Worm (Caenorhabditis elegans) whole organism, L2 larva: ENCODE results near the gene C05E11.2.
A peak's percentile ranks its signal among the peaks of the same experiment; 100 is the strongest.

Experiments
- C34F6.9 ChIP-seq: fragments of 150-350 bp; optimal IDR thresholded peaks from 2 replicates; lab custom pipeline; 2014; ENCODE audit warnings: missing biosample characterization, missing genetic modification characterization
- F13H6.1 ChIP-seq: sonication (generic microtip); optimal IDR thresholded peaks from 2 replicates; lab custom pipeline; 2016; ENCODE audit warnings: missing genetic modification characterization, missing compliant biosample characterization
- R02D3.7 ChIP-seq: fragments of 150-350 bp; optimal IDR thresholded peaks from 2 replicates; lab custom pipeline; 2014; ENCODE audit warnings: missing biosample characterization, missing genetic modification characterization
- ZK546.5 ChIP-seq: sonication (generic microtip); optimal IDR thresholded peaks from 2 replicates; lab custom pipeline; 2017; ENCODE audit warnings: missing biosample characterization, missing genetic modification characterization
- alr-1 ChIP-seq: fragments of 150-350 bp; optimal IDR thresholded peaks from 2 replicates; lab custom pipeline; 2014; ENCODE audit warnings: missing biosample characterization, missing genetic modification characterization
- aly-2 ChIP-seq: fragments of 150-350 bp; optimal IDR thresholded peaks from 2 replicates; lab custom pipeline; 2014; ENCODE audit warnings: missing biosample characterization, missing genetic modification characterization
- ama-1 ChIP-seq: fragments of 150-350 bp; optimal IDR thresholded peaks from 2 replicates; lab custom pipeline; 2018; ENCODE audit warnings: inconsistent platforms
- blmp-1 ChIP-seq: sonication (generic microtip); optimal IDR thresholded peaks from 2 replicates; lab custom pipeline; 2017; ENCODE audit warnings: missing genetic modification characterization, mild to moderate bottlenecking, missing compliant biosample characterization, antibody characterized with exemption, moderate library complexity; ENCODE audit not compliant: insufficient read depth
- ceh-16 ChIP-seq: fragments of 150-350 bp; optimal IDR thresholded peaks from 2 replicates; lab custom pipeline; 2014; ENCODE audit warnings: missing biosample characterization, missing genetic modification characterization
- ceh-82 ChIP-seq: fragments of 150-350 bp; optimal IDR thresholded peaks from 2 replicates; lab custom pipeline; 2014; ENCODE audit warnings: missing biosample characterization, missing genetic modification characterization
- crh-2 ChIP-seq: sonication (generic microtip); optimal IDR thresholded peaks from 2 replicates; lab custom pipeline; 2017; ENCODE audit warnings: missing biosample characterization, missing genetic modification characterization
- dmd-4 ChIP-seq: sonication (generic microtip); optimal IDR thresholded peaks from 2 replicates; lab custom pipeline; 2017; ENCODE audit warnings: missing biosample characterization, missing genetic modification characterization
- egl-27 ChIP-seq: sonication (generic microtip); optimal IDR thresholded peaks from 3 replicates; lab custom pipeline; 2017; ENCODE audit warnings: missing biosample characterization, missing genetic modification reagents, missing genetic modification characterization
- elt-1 ChIP-seq: fragments of 150-350 bp; optimal IDR thresholded peaks from 2 replicates; lab custom pipeline; 2014; ENCODE audit warnings: missing biosample characterization, missing genetic modification characterization
- elt-3 ChIP-seq: sonication (generic microtip); optimal IDR thresholded peaks from 2 replicates; lab custom pipeline; 2017; ENCODE audit warnings: missing biosample characterization, missing genetic modification characterization
- fos-1 ChIP-seq: fragments of 150-350 bp; optimal IDR thresholded peaks from 2 replicates; lab custom pipeline; 2014; ENCODE audit warnings: missing biosample characterization, missing genetic modification characterization
- gmeb-1 ChIP-seq: fragments of 150-350 bp; optimal IDR thresholded peaks from 2 replicates; lab custom pipeline; 2014; ENCODE audit warnings: missing biosample characterization, missing genetic modification characterization
- lin-11 ChIP-seq: fragments of 150-350 bp; sonication (generic microtip); optimal IDR thresholded peaks from 2 replicates; lab custom pipeline; 2014; ENCODE audit warnings: missing biosample characterization, missing genetic modification characterization, inconsistent platforms, mixed read lengths
- lin-13 ChIP-seq: fragments of 150-350 bp; optimal IDR thresholded peaks from 2 replicates; lab custom pipeline; 2014; ENCODE audit warnings: missing biosample characterization, missing genetic modification reagents, missing genetic modification characterization
- lsy-2 ChIP-seq, 2 experiments: fragments of 150-350 bp in 1 of 2; sonication (generic microtip) in 1 of 2; optimal IDR thresholded peaks; 2 replicates each; lab custom pipeline; 2014 to 2017; ENCODE audit warnings: missing biosample characterization in 2 of 2, missing genetic modification characterization in 2 of 2
- mdl-1 ChIP-seq, 2 experiments: fragments of 150-350 bp in 1 of 2; sonication (generic microtip) in 1 of 2; optimal IDR thresholded peaks; 2 replicates each; lab custom pipeline; 2017; ENCODE audit warnings: missing biosample characterization in 2 of 2, missing genetic modification characterization in 2 of 2
- nhr-129 ChIP-seq: fragments of 150-350 bp; optimal IDR thresholded peaks from 2 replicates; lab custom pipeline; 2014; ENCODE audit warnings: missing biosample characterization, missing genetic modification characterization
- nhr-23 ChIP-seq: fragments of 150-350 bp; optimal IDR thresholded peaks from 2 replicates; lab custom pipeline; 2014; ENCODE audit warnings: missing biosample characterization, missing genetic modification reagents, missing genetic modification characterization
- nhr-25 ChIP-seq: fragments of 150-350 bp; sonication (generic microtip); optimal IDR thresholded peaks from 3 replicates; lab custom pipeline; 2014; ENCODE audit warnings: missing biosample characterization, missing genetic modification characterization
- nhr-77 ChIP-seq: fragments of 150-350 bp; optimal IDR thresholded peaks from 2 replicates; lab custom pipeline; 2014; ENCODE audit warnings: missing biosample characterization, missing genetic modification characterization
- peb-1 ChIP-seq: fragments of 150-350 bp; optimal IDR thresholded peaks from 2 replicates; lab custom pipeline; 2014; ENCODE audit warnings: missing biosample characterization, missing genetic modification characterization
- skn-1 ChIP-seq: sonication (generic microtip); optimal IDR thresholded peaks from 2 replicates; lab custom pipeline; 2017; ENCODE audit warnings: missing biosample characterization, missing genetic modification characterization
- sma-9 ChIP-seq, 2 experiments: fragments of 150-350 bp in 1 of 2; sonication (generic microtip) in 1 of 2; optimal IDR thresholded peaks; 2 replicates each; lab custom pipeline; 2014 to 2016; ENCODE audit warnings: missing genetic modification characterization in 2 of 2, mild to moderate bottlenecking in 1 of 2, missing biosample characterization in 1 of 2, missing compliant biosample characterization in 1 of 2, missing genetic modification reagents in 1 of 2, moderate library complexity in 1 of 2
- snpc-4 ChIP-seq: fragments of 150-350 bp; optimal IDR thresholded peaks from 2 replicates; lab custom pipeline; 2014; ENCODE audit warnings: missing biosample characterization, missing genetic modification characterization
- unc-39 ChIP-seq: fragments of 150-350 bp; optimal IDR thresholded peaks from 2 replicates; lab custom pipeline; 2014; ENCODE audit warnings: missing biosample characterization, missing genetic modification characterization
- unc-55 ChIP-seq: fragments of 150-350 bp; sonication (generic microtip); optimal IDR thresholded peaks from 3 replicates; lab custom pipeline; 2014; ENCODE audit warnings: missing biosample characterization, missing genetic modification reagents, missing genetic modification characterization
- unc-62 ChIP-seq: fragments of 150-350 bp; optimal IDR thresholded peaks from 2 replicates; lab custom pipeline; 2014; ENCODE audit warnings: missing biosample characterization, missing genetic modification reagents, missing genetic modification characterization
- ztf-11 ChIP-seq: sonication (generic microtip); optimal IDR thresholded peaks from 2 replicates; lab custom pipeline; 2017; ENCODE audit warnings: missing biosample characterization, missing genetic modification characterization
- ztf-4 ChIP-seq: fragments of 150-350 bp; optimal IDR thresholded peaks from 2 replicates; lab custom pipeline; 2014; ENCODE audit warnings: missing biosample characterization, missing genetic modification characterization

Gene C05E11.2

DNA sequence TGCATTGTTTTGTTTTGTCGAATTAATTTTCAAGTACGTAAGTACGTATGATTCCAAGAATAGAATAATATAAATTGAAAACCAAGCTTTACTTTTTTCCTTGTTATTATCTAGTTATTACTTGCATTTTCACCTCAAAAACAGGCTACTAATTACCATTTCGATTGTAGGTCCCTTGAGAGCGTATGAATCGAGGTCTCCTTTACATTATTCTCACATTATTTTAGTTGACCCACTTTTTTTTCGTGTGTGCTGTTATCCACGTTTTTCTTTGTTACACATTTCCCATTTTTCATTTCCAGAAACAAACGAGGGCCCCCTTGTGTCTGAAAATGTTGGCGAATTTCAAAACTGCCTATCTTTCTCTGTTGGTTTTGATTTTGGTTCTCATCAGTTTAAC, 24.9 kb upstream of the C05E11.2 start, which contains the start of gene C05E11.6:
C05E11.6 (plus strand) TSS at position 301 of the 400 bp plus-strand sequence.
- no peak for TF ChIP-seq unc-62 (GFP tag; lab: Kevin White, UChicago)
- no peak for TF ChIP-seq sma-9 (GFP tag; optimal IDR thresholded peaks at IDR 0.05; lab: Kevin White, UChicago)
- no peak for TF ChIP-seq sma-9 (tag; optimal IDR thresholded peaks at IDR 0.05; lab: Kevin White, UChicago)
- no peak for TF ChIP-seq lsy-2 (tag; optimal IDR thresholded peaks at IDR 0.05; lab: Kevin White, UChicago)
- TF ChIP-seq fos-1, result no peak
- no peak for TF ChIP-seq ceh-16 (tag; lab: Kevin White, UChicago)
- no peak for TF ChIP-seq crh-2
- TF ChIP-seq ZK546.5 (tag; lab: Kevin White, UChicago), result no peak
- no peak for TF ChIP-seq unc-55

DNA sequence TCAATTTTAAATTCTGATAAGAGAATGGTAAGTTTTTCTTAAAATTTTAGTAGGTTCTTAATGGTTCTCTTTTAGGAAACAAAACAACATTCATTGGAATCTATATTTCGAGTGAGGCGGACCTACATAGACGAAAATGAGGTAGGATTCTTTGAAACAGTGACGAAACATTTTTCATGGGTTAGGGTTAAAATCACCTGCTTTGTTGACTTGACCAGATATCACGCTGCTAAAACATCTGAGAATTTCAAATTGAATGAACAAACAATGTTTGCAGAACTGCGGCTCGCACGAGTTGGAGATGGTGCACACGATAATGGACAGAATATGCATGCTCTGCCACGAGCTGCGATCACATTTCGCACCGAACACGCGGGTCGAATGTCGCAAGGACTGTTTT, 24.4 kb upstream of the C05E11.2 start:
- TF ChIP-seq unc-39 (no peak), dmd-4 (tag; lab: Kevin White, UChicago) (no peak), nhr-129 (tag; lab: Kevin White, UChicago) (no peak), nhr-23 (tag; lab: Kevin White, UChicago) (no peak), lin-13 (GFP tag; lab: Kevin White, UChicago) (no peak), R02D3.7 (tag; lab: Kevin White, UChicago) (no peak), alr-1 (tag; lab: Kevin White, UChicago) (no peak), ztf-11 (no peak), egl-27 (tag; lab: Kevin White, UChicago) (no peak), peb-1 (tag; lab: Kevin White, UChicago) (no peak), ama-1 (lab: Kevin White, UChicago) (no peak), ceh-82 (tag; lab: Kevin White, UChicago) (no peak), lin-11 (no peak)

DNA sequence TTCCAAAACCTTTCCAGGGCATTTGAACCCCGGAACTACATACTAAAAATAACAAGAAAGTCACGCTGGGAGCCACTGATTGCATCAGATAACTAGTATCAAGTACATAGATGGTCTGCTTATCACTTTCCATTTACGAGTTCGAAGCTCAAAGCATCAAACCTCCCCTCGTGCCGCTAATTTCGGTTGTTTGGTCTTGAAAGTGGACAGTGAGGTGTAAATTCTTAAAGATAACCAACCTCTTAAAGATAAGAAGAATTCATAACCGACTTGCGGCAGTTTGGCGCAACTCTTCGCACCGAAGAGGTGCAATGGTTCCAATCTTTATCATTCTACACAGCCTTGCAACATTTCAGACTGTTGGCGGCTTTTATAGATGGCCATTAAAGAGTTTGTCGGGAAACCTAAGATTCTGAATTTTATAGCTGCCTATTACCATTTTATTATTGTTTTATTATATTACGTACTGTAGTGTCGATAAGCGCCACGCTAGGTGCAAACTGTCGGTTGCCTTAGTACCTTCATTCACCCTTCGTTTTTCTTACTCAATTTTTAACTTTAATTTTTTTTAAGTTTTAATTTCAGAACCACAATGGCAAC, 21.9 kb upstream of the C05E11.2 start, which contains the start of gene amt-4:
amt-4 (plus strand) TSS at position 586 of the 600 bp plus-strand sequence.
- TF ChIP-seq nhr-129 (tag; lab: Kevin White, UChicago) (peak; percentile 79), mdl-1 (tag; optimal IDR thresholded peaks at IDR 0.05; lab: Kevin White, UChicago) (peak in 1 of 2 experiments; percentile 56), ama-1 (lab: Kevin White, UChicago) (no peak), elt-1 (tag; lab: Kevin White, UChicago) (no peak), lsy-2 (tag; optimal IDR thresholded peaks at IDR 0.05; lab: Kevin White, UChicago) (no peak), F13H6.1 (tag; lab: Kevin White, UChicago) (peak; percentile 50), gmeb-1 (tag; lab: Kevin White, UChicago) (peak; percentile 42), sma-9 (GFP tag; optimal IDR thresholded peaks at IDR 0.05; lab: Kevin White, UChicago) (peak; percentile 82), sma-9 (tag; optimal IDR thresholded peaks at IDR 0.05; lab: Kevin White, UChicago) (no peak), crh-2 (peak; percentile 45), fos-1 (peak; percentile 80)
- TF ChIP-seq, all 48 proteins: peak for 7

DNA sequence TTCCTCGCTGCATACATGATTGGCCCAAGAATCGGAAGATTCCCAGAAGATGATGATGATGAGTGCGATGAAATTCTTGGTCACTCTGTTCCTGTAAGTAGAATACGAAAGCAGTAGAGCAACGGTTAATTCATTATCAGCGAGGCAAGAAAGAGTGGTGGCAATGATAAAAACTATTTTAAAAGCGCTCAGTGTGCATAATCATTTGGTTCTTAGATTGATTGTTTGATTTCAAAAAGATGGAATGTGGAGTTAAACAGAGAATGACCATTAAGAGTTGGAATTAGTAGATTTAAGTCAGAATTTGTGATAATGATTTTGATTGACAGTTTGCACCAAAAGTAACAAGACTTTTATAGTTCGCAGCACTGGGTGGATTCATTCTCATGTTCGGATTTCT, 19.6 kb upstream of the C05E11.2 start:
- TF ChIP-seq fos-1 (peak; percentile 29), blmp-1 (tag; lab: Kevin White, UChicago) (no peak), unc-39 (no peak), sma-9 (GFP tag; optimal IDR thresholded peaks at IDR 0.05; lab: Kevin White, UChicago) (peak; percentile 23), sma-9 (tag; optimal IDR thresholded peaks at IDR 0.05; lab: Kevin White, UChicago) (no peak), peb-1 (tag; lab: Kevin White, UChicago) (no peak), alr-1 (tag; lab: Kevin White, UChicago) (no peak)

DNA sequence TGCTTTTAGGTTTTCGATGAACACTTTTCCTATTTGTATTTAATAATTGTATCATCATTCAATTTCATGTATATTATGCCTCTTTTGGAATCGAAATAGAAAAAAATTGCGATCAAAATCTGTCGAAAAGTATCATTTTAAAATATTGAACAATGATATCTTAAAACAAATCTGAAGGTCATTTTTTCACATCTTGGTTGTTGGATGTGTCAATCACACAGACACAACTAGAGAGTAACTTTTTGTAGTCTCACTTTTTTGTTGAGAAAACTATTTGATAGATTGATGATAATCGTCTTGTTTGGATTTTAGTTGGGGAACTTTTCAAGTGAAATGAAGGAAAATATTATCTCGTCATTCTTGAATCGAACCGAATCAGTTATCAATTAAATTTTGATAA, 17.4 kb upstream of the C05E11.2 start:
- TF ChIP-seq sma-9 (GFP tag; optimal IDR thresholded peaks at IDR 0.05; lab: Kevin White, UChicago) (peak; percentile 48), sma-9 (tag; optimal IDR thresholded peaks at IDR 0.05; lab: Kevin White, UChicago) (no peak), skn-1 (tag; lab: Kevin White, UChicago) (no peak)
- TF ChIP-seq, all 48 proteins: peak for 1

DNA sequence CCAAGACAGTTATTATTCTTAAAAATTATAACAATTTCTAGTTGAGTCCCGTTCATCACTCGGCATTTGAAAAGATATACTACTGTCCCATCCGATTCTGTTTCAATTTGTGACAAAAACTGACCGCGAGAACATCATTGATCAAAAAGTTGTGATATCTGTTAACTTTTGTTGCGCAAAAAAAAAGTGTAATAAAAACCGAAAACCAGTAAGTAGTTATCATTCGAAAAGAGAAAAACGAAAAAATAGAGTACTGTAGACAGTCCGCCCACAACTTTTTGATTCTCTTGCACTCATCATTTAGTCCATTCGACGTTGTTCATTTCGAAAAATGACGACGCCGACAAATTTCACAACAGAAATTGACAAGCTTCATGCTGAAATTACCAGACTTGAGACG, 15.6 kb upstream of the C05E11.2 start, which contains the start of gene amt-1:
amt-1 (plus strand) TSS at position 301 of the 400 bp plus-strand sequence.
- TF ChIP-seq elt-1 (tag; lab: Kevin White, UChicago) (no peak), C34F6.9 (tag; lab: Kevin White, UChicago) (no peak), snpc-4 (tag; lab: Kevin White, UChicago) (no peak), elt-3 (tag; lab: Kevin White, UChicago) (no peak), mdl-1 (tag; optimal IDR thresholded peaks at IDR 0.05; lab: Kevin White, UChicago) (no peak), aly-2 (tag; lab: Kevin White, UChicago) (no peak), crh-2 (no peak), alr-1 (tag; lab: Kevin White, UChicago) (no peak), ztf-4 (no peak), nhr-129 (tag; lab: Kevin White, UChicago) (no peak), F13H6.1 (tag; lab: Kevin White, UChicago) (no peak), nhr-25 (no peak), R02D3.7 (tag; lab: Kevin White, UChicago) (no peak), nhr-77 (tag; lab: Kevin White, UChicago) (no peak), ceh-82 (tag; lab: Kevin White, UChicago) (no peak), unc-62 (GFP tag; lab: Kevin White, UChicago) (no peak), unc-55 (no peak)
